Worm (Caenorhabditis elegans) whole organism, L2 larva: ENCODE results near the gene T03G11.9.

Experiments used
- C34F6.9 ChIP-seq: fragments of 150-350 bp; optimal IDR thresholded peaks from 2 replicates; lab custom pipeline; 2014; ENCODE audit warnings: missing biosample characterization, missing genetic modification characterization
- F13H6.1 ChIP-seq: sonication (generic microtip); optimal IDR thresholded peaks from 2 replicates; lab custom pipeline; 2016; ENCODE audit warnings: missing genetic modification characterization, missing compliant biosample characterization
- R02D3.7 ChIP-seq: fragments of 150-350 bp; optimal IDR thresholded peaks from 2 replicates; lab custom pipeline; 2014; ENCODE audit warnings: missing biosample characterization, missing genetic modification characterization
- ZK546.5 ChIP-seq: sonication (generic microtip); optimal IDR thresholded peaks from 2 replicates; lab custom pipeline; 2017; ENCODE audit warnings: missing biosample characterization, missing genetic modification characterization
- aly-2 ChIP-seq: fragments of 150-350 bp; optimal IDR thresholded peaks from 2 replicates; lab custom pipeline; 2014; ENCODE audit warnings: missing biosample characterization, missing genetic modification characterization
- blmp-1 ChIP-seq: sonication (generic microtip); optimal IDR thresholded peaks from 2 replicates; lab custom pipeline; 2017; ENCODE audit warnings: missing genetic modification characterization, mild to moderate bottlenecking, missing compliant biosample characterization, antibody characterized with exemption, moderate library complexity; ENCODE audit not compliant: insufficient read depth
- ceh-16 ChIP-seq: fragments of 150-350 bp; optimal IDR thresholded peaks from 2 replicates; lab custom pipeline; 2014; ENCODE audit warnings: missing biosample characterization, missing genetic modification characterization
- ceh-82 ChIP-seq: fragments of 150-350 bp; optimal IDR thresholded peaks from 2 replicates; lab custom pipeline; 2014; ENCODE audit warnings: missing biosample characterization, missing genetic modification characterization
- crh-2 ChIP-seq: sonication (generic microtip); optimal IDR thresholded peaks from 2 replicates; lab custom pipeline; 2017; ENCODE audit warnings: missing biosample characterization, missing genetic modification characterization
- dmd-4 ChIP-seq: sonication (generic microtip); optimal IDR thresholded peaks from 2 replicates; lab custom pipeline; 2017; ENCODE audit warnings: missing biosample characterization, missing genetic modification characterization
- egl-27 ChIP-seq: sonication (generic microtip); optimal IDR thresholded peaks from 3 replicates; lab custom pipeline; 2017; ENCODE audit warnings: missing biosample characterization, missing genetic modification reagents, missing genetic modification characterization
- elt-1 ChIP-seq: fragments of 150-350 bp; optimal IDR thresholded peaks from 2 replicates; lab custom pipeline; 2014; ENCODE audit warnings: missing biosample characterization, missing genetic modification characterization
- gmeb-1 ChIP-seq: fragments of 150-350 bp; optimal IDR thresholded peaks from 2 replicates; lab custom pipeline; 2014; ENCODE audit warnings: missing biosample characterization, missing genetic modification characterization
- lin-11 ChIP-seq: fragments of 150-350 bp; sonication (generic microtip); optimal IDR thresholded peaks from 2 replicates; lab custom pipeline; 2014; ENCODE audit warnings: missing biosample characterization, missing genetic modification characterization, inconsistent platforms, mixed read lengths
- lin-13 ChIP-seq: fragments of 150-350 bp; optimal IDR thresholded peaks from 2 replicates; lab custom pipeline; 2014; ENCODE audit warnings: missing biosample characterization, missing genetic modification reagents, missing genetic modification characterization
- lin-39 ChIP-seq: fragments of 150-350 bp; optimal IDR thresholded peaks from 2 replicates; lab custom pipeline; 2014; ENCODE audit warnings: missing biosample characterization, missing genetic modification reagents, missing genetic modification characterization
- mab-5 ChIP-seq: fragments of 150-350 bp; optimal IDR thresholded peaks from 2 replicates; lab custom pipeline; 2014; ENCODE audit warnings: missing biosample characterization, missing genetic modification characterization
- mbf-1 ChIP-seq: sonication (generic microtip); optimal IDR thresholded peaks from 2 replicates; lab custom pipeline; 2017; ENCODE audit warnings: missing biosample characterization, missing genetic modification characterization
- mdl-1 ChIP-seq, 2 experiments: fragments of 150-350 bp in 1 of 2; sonication (generic microtip) in 1 of 2; optimal IDR thresholded peaks; 2 replicates each; lab custom pipeline; 2017; ENCODE audit warnings: missing biosample characterization in 2 of 2, missing genetic modification characterization in 2 of 2
- nhr-10 ChIP-seq: sonication (generic microtip); optimal IDR thresholded peaks from 2 replicates; lab custom pipeline; 2017; ENCODE audit warnings: missing biosample characterization, missing genetic modification characterization
- nhr-11 ChIP-seq: fragments of 150-350 bp; optimal IDR thresholded peaks from 2 replicates; lab custom pipeline; 2014; ENCODE audit warnings: missing biosample characterization, missing genetic modification characterization
- nhr-12 ChIP-seq: fragments of 150-350 bp; optimal IDR thresholded peaks from 2 replicates; lab custom pipeline; 2014; ENCODE audit warnings: missing biosample characterization, missing genetic modification characterization
- nhr-21 ChIP-seq: fragments of 150-350 bp; optimal IDR thresholded peaks from 2 replicates; lab custom pipeline; 2014; ENCODE audit warnings: missing biosample characterization, missing genetic modification characterization
- nhr-237 ChIP-seq: fragments of 150-350 bp; optimal IDR thresholded peaks from 2 replicates; lab custom pipeline; 2014; ENCODE audit warnings: missing biosample characterization, missing genetic modification characterization
- nhr-25 ChIP-seq: fragments of 150-350 bp; sonication (generic microtip); optimal IDR thresholded peaks from 3 replicates; lab custom pipeline; 2014; ENCODE audit warnings: missing biosample characterization, missing genetic modification characterization
- nhr-77 ChIP-seq: fragments of 150-350 bp; optimal IDR thresholded peaks from 2 replicates; lab custom pipeline; 2014; ENCODE audit warnings: missing biosample characterization, missing genetic modification characterization
- peb-1 ChIP-seq: fragments of 150-350 bp; optimal IDR thresholded peaks from 2 replicates; lab custom pipeline; 2014; ENCODE audit warnings: missing biosample characterization, missing genetic modification characterization
- sem-4 ChIP-seq: fragments of 150-350 bp; optimal IDR thresholded peaks from 2 replicates; lab custom pipeline; 2014; ENCODE audit warnings: missing biosample characterization, missing genetic modification reagents, missing genetic modification characterization
- skn-1 ChIP-seq: sonication (generic microtip); optimal IDR thresholded peaks from 2 replicates; lab custom pipeline; 2017; ENCODE audit warnings: missing biosample characterization, missing genetic modification characterization
- sma-3 ChIP-seq: sonication (generic microtip); optimal IDR thresholded peaks from 2 replicates; lab custom pipeline; 2016; ENCODE audit warnings: missing genetic modification reagents, missing genetic modification characterization, missing compliant biosample characterization
- sma-9 ChIP-seq, 2 experiments: fragments of 150-350 bp in 1 of 2; sonication (generic microtip) in 1 of 2; optimal IDR thresholded peaks; 2 replicates each; lab custom pipeline; 2014 to 2016; ENCODE audit warnings: missing genetic modification characterization in 2 of 2, mild to moderate bottlenecking in 1 of 2, missing biosample characterization in 1 of 2, missing compliant biosample characterization in 1 of 2, missing genetic modification reagents in 1 of 2, moderate library complexity in 1 of 2
- snpc-4 ChIP-seq: fragments of 150-350 bp; optimal IDR thresholded peaks from 2 replicates; lab custom pipeline; 2014; ENCODE audit warnings: missing biosample characterization, missing genetic modification characterization
- unc-39 ChIP-seq: fragments of 150-350 bp; optimal IDR thresholded peaks from 2 replicates; lab custom pipeline; 2014; ENCODE audit warnings: missing biosample characterization, missing genetic modification characterization
- unc-55 ChIP-seq: fragments of 150-350 bp; sonication (generic microtip); optimal IDR thresholded peaks from 3 replicates; lab custom pipeline; 2014; ENCODE audit warnings: missing biosample characterization, missing genetic modification reagents, missing genetic modification characterization
- unc-62 ChIP-seq: fragments of 150-350 bp; optimal IDR thresholded peaks from 2 replicates; lab custom pipeline; 2014; ENCODE audit warnings: missing biosample characterization, missing genetic modification reagents, missing genetic modification characterization
- zag-1 ChIP-seq: fragments of 150-350 bp; optimal IDR thresholded peaks from 2 replicates; lab custom pipeline; 2014; ENCODE audit warnings: missing biosample characterization, missing genetic modification characterization
- ztf-4 ChIP-seq: fragments of 150-350 bp; optimal IDR thresholded peaks from 2 replicates; lab custom pipeline; 2014; ENCODE audit warnings: missing biosample characterization, missing genetic modification characterization

T03G11.9 gene

ce11 chrX:5213565-5213964 is 29.5 kb downstream of the T03G11.9 start (continued):
- no peak for TF ChIP-seq ceh-82 (tag; lab: Kevin White, UChicago)
- TF ChIP-seq nhr-10 = no peak
- TF ChIP-seq gmeb-1 (tag; lab: Kevin White, UChicago) = peak; percentile 53

ce11 chrX:5214790-5215189 is 30.8 kb downstream of the T03G11.9 start:
- TF ChIP-seq sma-3 (GFP tag; lab: Kevin White, UChicago) = no peak
- no peak for TF ChIP-seq ZK546.5 (tag; lab: Kevin White, UChicago)
- TF ChIP-seq crh-2 (tag; lab: Kevin White, UChicago) = no peak
- no peak for TF ChIP-seq nhr-21 (tag; lab: Kevin White, UChicago)
- no peak for TF ChIP-seq dmd-4 (tag; lab: Kevin White, UChicago)
- TF ChIP-seq elt-1 = no peak
- no peak for TF ChIP-seq mbf-1
- no peak for TF ChIP-seq snpc-4 (tag; lab: Kevin White, UChicago)
- no peak for TF ChIP-seq F13H6.1
- TF ChIP-seq ztf-4 = no peak
- no peak for TF ChIP-seq nhr-77 (tag; lab: Kevin White, UChicago)
- no peak for TF ChIP-seq blmp-1 (tag; lab: Kevin White, UChicago)
- no peak for TF ChIP-seq unc-62 (GFP tag; lab: Kevin White, UChicago)
- no peak for TF ChIP-seq aly-2 (tag; lab: Kevin White, UChicago)

ce11 chrX:5216063-5216462 is 32.0 kb downstream of the T03G11.9 start, which contains the start of gene hrpa-2:
Gene hrpa-2, plus strand, starts transcription at chrX:5216363.
- TF ChIP-seq peb-1 (tag; lab: Kevin White, UChicago) = no peak
- TF ChIP-seq unc-55 (GFP tag; lab: Kevin White, UChicago) = no peak
- TF ChIP-seq ceh-82 (tag; lab: Kevin White, UChicago) = no peak
- TF ChIP-seq, all 48 proteins: peak for 0

DNA sequence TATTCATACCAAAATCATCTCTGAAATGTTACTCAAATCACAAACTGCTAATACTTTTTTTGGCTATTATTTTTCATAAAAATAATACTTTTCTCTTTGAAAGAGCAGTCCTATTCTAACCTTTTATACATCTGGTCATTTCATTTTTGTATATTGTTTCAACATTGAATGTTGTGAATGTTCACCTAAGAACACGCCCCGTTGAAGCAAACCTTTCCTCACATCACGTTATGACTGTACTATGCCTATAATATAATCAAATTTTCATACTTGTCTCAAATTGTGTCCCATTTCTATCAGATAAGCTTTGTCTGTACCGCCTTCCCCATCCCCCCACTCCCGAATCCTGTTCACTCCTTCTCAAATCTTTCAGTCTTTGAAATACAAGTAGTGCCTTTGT is 34.3 kb downstream of the T03G11.9 start:
- TF ChIP-seq nhr-25 (tag; lab: Kevin White, UChicago) (no peak), C34F6.9 (no peak), mbf-1 (no peak), blmp-1 (tag; lab: Kevin White, UChicago) (no peak), sma-3 (GFP tag; lab: Kevin White, UChicago) (no peak), egl-27 (tag; lab: Kevin White, UChicago) (no peak), dmd-4 (tag; lab: Kevin White, UChicago) (no peak), R02D3.7 (tag; lab: Kevin White, UChicago) (no peak), gmeb-1 (tag; lab: Kevin White, UChicago) (no peak), mdl-1 (tag; optimal IDR thresholded peaks at IDR 0.05; lab: Kevin White, UChicago) (no peak), nhr-10 (no peak), peb-1 (tag; lab: Kevin White, UChicago) (no peak), crh-2 (tag; lab: Kevin White, UChicago) (no peak)

ce11 chrX:5226265-5226664 is 42.2 kb downstream of the T03G11.9 start, which contains the start of gene H28G03.3:
Gene H28G03.3, minus strand, starts transcription at chrX:5226365.
- TF ChIP-seq ztf-4 (no peak), sem-4 (tag; lab: Kevin White, UChicago) (no peak), zag-1 (tag; lab: Kevin White, UChicago) (no peak), ZK546.5 (tag; lab: Kevin White, UChicago) (no peak), unc-39 (tag; lab: Kevin White, UChicago) (no peak), unc-55 (GFP tag; lab: Kevin White, UChicago) (no peak), gmeb-1 (tag; lab: Kevin White, UChicago) (no peak), elt-1 (no peak), skn-1 (no peak), nhr-237 (tag; lab: Kevin White, UChicago) (no peak), blmp-1 (tag; lab: Kevin White, UChicago) (no peak), nhr-11 (tag; lab: Kevin White, UChicago) (no peak), mab-5 (tag; lab: Kevin White, UChicago) (no peak), ceh-16 (tag; lab: Kevin White, UChicago) (no peak), sma-3 (GFP tag; lab: Kevin White, UChicago) (no peak), lin-11 (tag; lab: Kevin White, UChicago) (no peak), lin-13 (GFP tag; lab: Kevin White, UChicago) (no peak), nhr-12 (tag; lab: Kevin White, UChicago) (no peak), lin-39 (tag; lab: Kevin White, UChicago) (no peak), sma-9 (GFP tag; optimal IDR thresholded peaks at IDR 0.05; lab: Kevin White, UChicago) (no peak), sma-9 (tag; optimal IDR thresholded peaks at IDR 0.05; lab: Kevin White, UChicago) (no peak)
